Worm (Caenorhabditis elegans) whole organism, young adult: ENCODE data around the gene Y41D4A.6.

ENCODE experiments used
- T26A5.8 ChIP-seq: sonication (generic microtip); optimal IDR thresholded peaks from 2 replicates; lab custom pipeline; 2016; ENCODE audit warnings: missing genetic modification characterization, missing compliant biosample characterization
- ama-1 ChIP-seq, 3 experiments: fragments of 150-350 bp in 1 of 3; sonication (generic microtip) in 2 of 3; optimal IDR thresholded peaks; 2 replicates each; lab custom pipeline; 2014 to 2018; ENCODE audit warnings: missing biosample characterization in 2 of 3, missing genetic modification characterization in 2 of 3, missing genetic modification reagents in 2 of 3
- nhr-27 ChIP-seq: fragments of 200-800 bp; sonication (Bioruptor generic); optimal IDR thresholded peaks from 2 replicates; lab custom pipeline; 2018; ENCODE audit warnings: mild to moderate bottlenecking, missing genetic modification characterization, moderate library complexity, missing compliant biosample characterization
- unc-130 ChIP-seq: sonication (generic microtip); optimal IDR thresholded peaks from 2 replicates; lab custom pipeline; 2016; ENCODE audit warnings: missing genetic modification reagents, missing genetic modification characterization, missing compliant biosample characterization

ce11 chrIV:1699599-1699998, 45.7 kb downstream of the Y41D4A.6 start, which contains the start of gene bus-2:
- no peak for TF ChIP-seq nhr-27
- no peak for TF ChIP-seq ama-1 (optimal IDR thresholded peaks at IDR 0.05; lab: Kevin White, UChicago)
- TF ChIP-seq ama-1 (GFP tag; optimal IDR thresholded peaks at IDR 0.05; lab: Kevin White, UChicago): no peak
- TF ChIP-seq T26A5.8 (tag; lab: Kevin White, UChicago): no peak
- TF ChIP-seq unc-130 (GFP tag; lab: Kevin White, UChicago): no peak
